Fruit fly (Drosophila melanogaster) S2 (cell line): Measurements from ENCODE around the gene CG33203.

ENCODE experiments used
- CG8478 ChIP-seq: fragments of >200 bp; optimal IDR thresholded peaks from 2 replicates; lab custom pipeline; 2018
- CTCF ChIP-seq, 2 experiments: fragments of >200 bp; optimal IDR thresholded peaks; 2 replicates each; lab custom pipeline; 2018

DNA sequence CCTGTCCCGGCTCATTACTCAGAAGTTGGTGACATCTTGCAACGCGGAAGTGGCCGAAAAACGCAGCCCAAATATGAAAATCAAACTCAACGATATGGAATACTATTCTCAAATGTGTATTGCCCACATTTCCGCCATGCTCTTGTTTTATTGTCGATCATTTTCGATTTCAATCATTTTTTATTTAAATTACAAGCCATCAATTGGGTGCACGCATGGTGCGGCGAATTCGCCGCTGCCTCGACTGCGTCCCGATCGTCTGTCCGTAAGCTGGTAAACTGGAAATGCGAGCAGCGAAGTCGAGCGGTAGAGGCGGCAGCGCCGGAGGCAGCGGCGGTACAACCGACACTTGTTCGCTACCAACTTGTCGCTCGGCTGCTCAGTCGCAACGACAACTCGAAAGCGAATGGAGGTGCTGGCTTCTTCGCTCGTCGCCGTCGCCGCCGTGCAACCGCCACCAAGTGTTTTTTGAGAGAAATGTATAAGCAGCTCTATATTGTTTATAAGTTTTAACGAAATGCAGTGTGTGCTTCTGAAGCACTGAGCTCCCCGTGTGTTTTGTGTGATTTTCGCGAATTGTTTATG lies 4.1 kb upstream of the CG33203 start:
- TF ChIP-seq CG8478 (lab: Kevin White, UChicago) (no peak), CTCF (optimal IDR thresholded peaks at IDR 0.05; lab: Kevin White, UChicago) (no peak)
